Fruit fly (Drosophila melanogaster): ENCODE measurements around the gene Gr64a.

Gr64a gene

DNA sequence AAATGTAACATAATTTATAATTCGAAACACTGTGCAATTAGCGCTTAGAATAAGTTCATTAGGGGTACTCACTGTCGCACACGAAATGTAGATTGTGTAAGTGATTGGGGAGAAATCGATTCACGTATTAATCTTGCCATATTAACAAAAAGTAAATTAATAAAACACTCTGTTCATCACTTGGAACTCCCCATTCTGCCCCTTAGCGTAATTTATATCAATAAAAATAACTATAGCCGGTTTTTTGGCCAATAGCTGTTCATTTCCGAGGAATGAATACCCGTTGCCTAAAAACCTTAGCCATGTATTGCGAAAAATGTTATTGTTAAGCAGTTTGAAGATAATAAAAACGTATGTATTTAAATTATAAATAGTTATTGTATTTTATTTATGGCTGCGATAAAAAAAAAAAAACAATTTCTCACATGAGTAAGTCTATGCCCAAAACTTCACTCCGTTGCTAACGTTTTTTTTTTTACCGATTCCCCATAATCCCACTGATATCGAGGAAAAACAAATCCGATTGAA is 32.8 kb downstream of the Gr64a start, which contains the start of gene Ugt305A1:
Ugt305A1 (plus strand) TSS at position 478 of the 528 bp plus-strand sequence.
- no peak for TF ChIP-seq CG33017 (tag; optimal IDR thresholded peaks at IDR 0.05)
- TF ChIP-seq CG5204 (GFP tag; optimal IDR thresholded peaks at IDR 0.05), result peak; percentile 30
- peak; percentile 6 for TF ChIP-seq CG7101 (tag; optimal IDR thresholded peaks at IDR 0.05)
- no peak for TF ChIP-seq toe (GFP tag; optimal IDR thresholded peaks at IDR 0.05)
- TF ChIP-seq Clk (GFP tag; optimal IDR thresholded peaks at IDR 0.05), result no peak

DNA sequence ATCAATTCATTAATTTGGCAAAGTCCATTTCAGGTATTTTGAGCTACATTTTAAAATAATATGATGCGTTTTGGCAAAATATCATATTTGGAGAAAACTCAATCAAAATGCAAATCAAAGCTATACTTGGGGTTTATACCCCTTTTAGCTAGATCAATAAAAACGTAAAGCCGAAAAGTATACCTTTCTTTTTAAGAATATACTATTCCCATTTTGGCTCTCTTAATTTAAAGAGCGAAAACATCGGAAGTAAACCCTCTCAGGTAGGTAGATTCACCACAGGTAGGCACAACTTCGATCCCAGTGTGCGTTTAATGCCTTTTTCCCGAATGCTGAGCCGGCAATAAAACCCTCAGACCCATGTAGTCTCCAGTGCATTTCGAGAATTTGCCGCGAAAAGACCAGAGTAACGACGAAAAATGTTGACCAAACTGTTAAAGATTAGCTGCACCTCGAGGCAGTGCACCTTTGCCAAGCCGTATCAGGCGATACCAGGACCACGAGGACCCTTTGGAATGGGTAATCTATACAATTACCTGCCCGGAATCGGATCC is 35.4 kb downstream of the Gr64a start, which contains the start of gene dib:
dib (plus strand) TSS at position 372 of the 554 bp plus-strand sequence.
- TF ChIP-seq tj (GFP tag; optimal IDR thresholded peaks at IDR 0.05) (peak; percentile 91), CG33017 (tag; optimal IDR thresholded peaks at IDR 0.05) (no peak), cnc (optimal IDR thresholded peaks at IDR 0.05) (no peak), pad (GFP tag; optimal IDR thresholded peaks at IDR 0.05) (peak; percentile 73), bab1 (GFP tag; optimal IDR thresholded peaks at IDR 0.05) (peak; percentile 47)

DNA sequence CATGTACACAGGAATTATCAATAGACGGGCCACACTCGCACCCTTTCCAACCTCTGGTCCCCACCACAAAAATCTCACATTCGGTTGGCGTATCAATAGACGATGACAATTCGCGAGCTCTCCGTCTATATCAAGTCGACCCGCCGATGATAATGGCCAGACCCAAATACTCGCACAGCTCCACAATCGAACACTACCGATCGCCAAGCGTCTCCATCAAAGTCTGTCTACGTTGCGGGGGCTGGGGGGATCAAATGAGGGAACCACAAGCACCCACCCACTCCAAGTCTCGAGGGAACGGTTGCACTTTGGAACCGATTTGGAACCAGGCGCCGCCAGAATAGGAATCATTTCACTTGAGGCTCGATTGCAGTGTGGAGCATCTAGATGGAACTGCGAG is 41.8 kb downstream of the Gr64a start:
- no peak for TF ChIP-seq CG7101 (tag; optimal IDR thresholded peaks at IDR 0.05)
- peak; percentile 26 for TF ChIP-seq Hr96 (GFP tag; optimal IDR thresholded peaks at IDR 0.05)
- TF ChIP-seq CG7045 (GFP tag; optimal IDR thresholded peaks at IDR 0.05), result no peak
- peak; percentile 82 for TF ChIP-seq kay (GFP tag; ENCODE audit: borderline replicate concordance)
- peak; percentile 88 for TF ChIP-seq cic (GFP tag; optimal IDR thresholded peaks at IDR 0.05)
- TF ChIP-seq Mnt (GFP tag; optimal IDR thresholded peaks at IDR 0.05), result peak; percentile 61
- TF ChIP-seq Clk (GFP tag; optimal IDR thresholded peaks at IDR 0.05), result no peak
- TF ChIP-seq CG11617 (GFP tag; optimal IDR thresholded peaks at IDR 0.05), result no peak
- peak; percentile 83 for TF ChIP-seq CG12768 (GFP tag; optimal IDR thresholded peaks at IDR 0.05)
- TF ChIP-seq tj (GFP tag; optimal IDR thresholded peaks at IDR 0.05), result no peak
- peak; percentile 0 for TF ChIP-seq toe (GFP tag; optimal IDR thresholded peaks at IDR 0.05)

DNA sequence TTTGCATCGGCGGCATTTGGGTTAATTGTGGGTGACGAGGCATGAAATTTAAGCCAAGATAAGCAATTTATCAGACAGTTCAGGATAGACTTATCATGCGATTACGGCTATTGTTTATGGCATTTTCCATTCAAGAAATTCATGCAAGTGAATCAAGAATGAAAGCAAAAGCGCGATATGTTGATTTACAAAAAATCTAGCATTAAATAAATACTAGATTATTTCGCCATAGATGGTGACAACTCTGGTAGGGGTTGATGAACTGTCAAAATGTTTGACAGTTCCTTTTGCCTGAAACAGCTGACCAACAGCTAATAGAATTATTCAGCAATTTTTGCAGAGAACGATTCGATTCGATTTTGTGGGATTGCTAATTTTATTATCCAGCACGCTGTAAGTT is 42.5 kb downstream of the Gr64a start, which contains the start of gene CG32259:
CG32259 (plus strand) TSS at position 301 of the 400 bp plus-strand sequence.
- peak; percentile 42 for TF ChIP-seq CG14711 (tag; optimal IDR thresholded peaks at IDR 0.05)
- TF ChIP-seq cnc (optimal IDR thresholded peaks at IDR 0.05), result no peak
- peak; percentile 33 for TF ChIP-seq kay (GFP tag; ENCODE audit: borderline replicate concordance)
- TF ChIP-seq tj (GFP tag; optimal IDR thresholded peaks at IDR 0.05), result peak; percentile 83
- no peak for TF ChIP-seq bab1 (GFP tag; optimal IDR thresholded peaks at IDR 0.05)
- no peak for TF ChIP-seq CG7101 (tag; optimal IDR thresholded peaks at IDR 0.05)
- no peak for TF ChIP-seq CG5204 (GFP tag; optimal IDR thresholded peaks at IDR 0.05)

DNA sequence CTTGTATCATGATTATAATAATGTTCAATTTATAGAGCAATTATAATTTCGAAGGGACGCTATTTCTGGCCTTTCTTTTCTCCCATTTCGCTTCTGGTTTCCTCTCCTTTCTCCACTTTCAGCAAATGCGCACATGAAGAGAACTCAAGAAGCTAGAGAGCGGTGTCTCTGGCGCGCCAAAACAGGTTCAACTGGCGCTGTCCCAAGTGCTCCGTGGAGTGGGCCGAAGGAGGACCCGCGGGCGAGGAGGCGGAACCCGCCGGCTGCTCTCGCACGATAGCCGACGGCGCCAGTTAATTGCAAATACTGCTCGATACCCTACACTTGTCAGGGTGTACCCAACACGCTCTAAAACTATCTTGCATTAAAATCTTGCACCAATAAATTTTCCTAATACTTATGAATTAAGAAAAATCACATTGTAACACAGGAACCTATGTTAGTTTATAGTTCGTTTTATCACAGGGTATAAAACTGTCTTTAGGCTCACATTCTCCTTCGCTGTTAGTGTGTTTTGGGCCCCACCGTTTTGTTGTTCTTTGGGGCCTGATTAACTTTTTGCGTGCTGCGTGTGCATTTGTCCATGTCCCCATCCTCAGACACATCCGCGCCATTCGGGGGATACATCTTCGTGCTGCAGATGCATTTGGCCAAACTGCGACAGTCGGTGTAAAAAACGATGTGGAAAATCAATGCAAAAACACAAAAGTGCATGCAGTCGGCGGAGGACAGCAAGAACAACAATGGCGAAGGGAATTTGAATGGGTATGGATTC is 43.8 kb downstream of the Gr64a start:
- TF ChIP-seq CG14711 (tag; optimal IDR thresholded peaks at IDR 0.05) (peak; percentile 76), kay (GFP tag; ENCODE audit: borderline replicate concordance) (peak; percentile 26), bab1 (GFP tag; optimal IDR thresholded peaks at IDR 0.05) (peak; percentile 47), CG33017 (tag; optimal IDR thresholded peaks at IDR 0.05) (peak; percentile 81), toe (GFP tag; optimal IDR thresholded peaks at IDR 0.05) (no peak), CG12768 (GFP tag; optimal IDR thresholded peaks at IDR 0.05) (peak; percentile 74), CG5204 (GFP tag; optimal IDR thresholded peaks at IDR 0.05) (no peak), Mnt (GFP tag; optimal IDR thresholded peaks at IDR 0.05) (no peak), CG7101 (tag; optimal IDR thresholded peaks at IDR 0.05) (peak; percentile 82), Hr96 (GFP tag; optimal IDR thresholded peaks at IDR 0.05) (peak; percentile 19), cic (GFP tag; optimal IDR thresholded peaks at IDR 0.05) (peak; percentile 1), ovo (GFP tag; optimal IDR thresholded peaks at IDR 0.05) (no peak), tj (GFP tag; optimal IDR thresholded peaks at IDR 0.05) (peak; percentile 17), Clk (GFP tag; optimal IDR thresholded peaks at IDR 0.05) (no peak)

DNA sequence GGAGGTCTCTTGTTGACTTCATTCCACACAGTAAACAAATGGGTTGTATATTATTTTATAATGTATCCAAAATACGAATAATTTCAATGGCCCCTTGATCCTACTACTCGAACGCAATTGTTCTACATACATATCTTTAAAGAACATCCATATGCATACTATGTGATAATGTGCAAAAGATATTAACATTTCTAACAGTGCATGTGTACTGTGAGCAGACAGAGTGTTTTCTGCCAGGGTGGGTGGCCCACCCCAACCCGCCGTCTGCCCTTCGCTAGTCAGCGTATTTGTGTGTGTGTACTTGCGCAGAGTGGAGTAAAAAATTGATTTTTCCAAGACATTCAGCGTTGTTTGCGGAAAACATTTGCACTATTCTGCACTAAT is 44.4 kb downstream of the Gr64a start:
- peak; percentile 72 for TF ChIP-seq CG14711 (tag; optimal IDR thresholded peaks at IDR 0.05)
- TF ChIP-seq Hr96 (GFP tag; optimal IDR thresholded peaks at IDR 0.05), result no peak
- no peak for TF ChIP-seq ovo (GFP tag; optimal IDR thresholded peaks at IDR 0.05)
- no peak for TF ChIP-seq cnc (optimal IDR thresholded peaks at IDR 0.05)
- TF ChIP-seq tj (GFP tag; optimal IDR thresholded peaks at IDR 0.05), result no peak
- peak; percentile 72 for TF ChIP-seq toe (GFP tag; optimal IDR thresholded peaks at IDR 0.05)
- TF ChIP-seq pad (GFP tag; optimal IDR thresholded peaks at IDR 0.05), result no peak
- peak; percentile 52 for TF ChIP-seq CG7101 (tag; optimal IDR thresholded peaks at IDR 0.05)
- peak; percentile 66 for TF ChIP-seq CG7045 (GFP tag; optimal IDR thresholded peaks at IDR 0.05)
- TF ChIP-seq kay (GFP tag; ENCODE audit: borderline replicate concordance), result no peak
- peak; percentile 10 for TF ChIP-seq CG11617 (GFP tag; optimal IDR thresholded peaks at IDR 0.05)
- peak; percentile 82 for TF ChIP-seq CG5204 (GFP tag; optimal IDR thresholded peaks at IDR 0.05)
- TF ChIP-seq CG1620 (GFP tag; optimal IDR thresholded peaks at IDR 0.05), result peak; percentile 9
- peak; percentile 43 for TF ChIP-seq CG12768 (GFP tag; optimal IDR thresholded peaks at IDR 0.05)
- no peak for TF ChIP-seq bab1 (GFP tag; optimal IDR thresholded peaks at IDR 0.05)
- peak; percentile 1 for TF ChIP-seq Crg-1 (GFP tag; optimal IDR thresholded peaks at IDR 0.05)
- peak; percentile 41 for TF ChIP-seq Clk (GFP tag; optimal IDR thresholded peaks at IDR 0.05)
- TF ChIP-seq Mnt (GFP tag; optimal IDR thresholded peaks at IDR 0.05), result no peak
- no peak for TF ChIP-seq cic (GFP tag; optimal IDR thresholded peaks at IDR 0.05)
- TF ChIP-seq CG33017 (tag; optimal IDR thresholded peaks at IDR 0.05), result peak; percentile 22

Data from whole organism, adult.